Fruit fly (Drosophila melanogaster) whole organism, wandering third instar larva: ENCODE measurements around the gene mora.

Source experiments
- Abd-B ChIP-seq: fragments of >200 bp; optimal IDR thresholded peaks from 2 replicates; lab custom pipeline; 2017; ENCODE audit warnings: missing biosample characterization, missing genetic modification characterization
- CG32264 ChIP-seq: fragments of 200-800 bp; sonication (Bioruptor generic); optimal IDR thresholded peaks from 2 replicates; lab custom pipeline; 2016; ENCODE audit warnings: missing biosample characterization, missing genetic modification characterization
- CG9705 ChIP-seq: fragments of 200-800 bp; sonication (Bioruptor generic); optimal IDR thresholded peaks from 2 replicates; lab custom pipeline; 2018; ENCODE audit warnings: missing biosample characterization, mild to moderate bottlenecking, missing genetic modification characterization
- CrebA ChIP-seq: fragments of 200-800 bp; sonication (Bioruptor generic); optimal IDR thresholded peaks from 2 replicates; lab custom pipeline; 2016; ENCODE audit warnings: missing biosample characterization, mild to moderate bottlenecking, missing genetic modification characterization, borderline replicate concordance
- Dfd ChIP-seq: fragments of >200 bp; optimal IDR thresholded peaks from 2 replicates; lab custom pipeline; 2017; ENCODE audit warnings: missing biosample characterization, missing genetic modification characterization
- Dif ChIP-seq: fragments of 200-275, 200-300 bp; sonication (Bioruptor generic); optimal IDR thresholded peaks from 2 replicates; lab custom pipeline; 2018; ENCODE audit warnings: missing biosample characterization, missing genetic modification characterization; ENCODE audit not compliant: partially characterized antibody
- GATAd ChIP-seq: sonication (Bioruptor generic); optimal IDR thresholded peaks from 2 replicates; lab custom pipeline; 2016; ENCODE audit warnings: missing biosample characterization, missing genetic modification characterization
- HLH106 ChIP-seq: fragments of 200-800 bp; optimal IDR thresholded peaks from 3 replicates; lab custom pipeline; 2019; ENCODE audit warnings: missing biosample characterization, mild to moderate bottlenecking, missing genetic modification characterization, moderate library complexity
- Hnf4 ChIP-seq: fragments of 200-800 bp; sonication (Bioruptor generic); optimal IDR thresholded peaks from 2 replicates; lab custom pipeline; 2016; ENCODE audit warnings: missing biosample characterization, mild to moderate bottlenecking, missing genetic modification characterization
- Hr78 ChIP-seq: fragments of >200 bp; optimal IDR thresholded peaks from 2 replicates; lab custom pipeline; 2017; ENCODE audit warnings: missing biosample characterization, missing genetic modification characterization
- Hr83 ChIP-seq: fragments of 200-300 bp; sonication (Bioruptor generic); optimal IDR thresholded peaks from 2 replicates; lab custom pipeline; 2016; ENCODE audit warnings: missing biosample characterization, mild to moderate bottlenecking, missing genetic modification characterization, moderate library complexity; ENCODE audit not compliant: poor library complexity, severe bottlenecking
- Jra ChIP-seq: sonication (Bioruptor generic); optimal IDR thresholded peaks from 2 replicates; lab custom pipeline; 2016; ENCODE audit warnings: missing biosample characterization, missing genetic modification characterization
- Myc ChIP-seq: fragments of >200 bp; optimal IDR thresholded peaks from 2 replicates; lab custom pipeline; 2017
- N ChIP-seq: fragments of >200 bp; optimal IDR thresholded peaks from 2 replicates; lab custom pipeline; 2018; ENCODE audit warnings: missing biosample characterization, missing external identifiers, missing genetic modification characterization
- OdsH ChIP-seq: fragments of 200-800 bp; sonication (Bioruptor generic); optimal IDR thresholded peaks from 2 replicates; lab custom pipeline; 2016; ENCODE audit warnings: missing biosample characterization, mild to moderate bottlenecking, missing genetic modification characterization
- Rel ChIP-seq, 2 experiments: fragments of 200-800 bp; sonication (Bioruptor generic) in 1 of 2; optimal IDR thresholded peaks; 2 replicates in 1 of 2; 3 replicates in 1 of 2; lab custom pipeline; 2016 to 2019; ENCODE audit warnings: mild to moderate bottlenecking in 2 of 2, missing biosample characterization in 2 of 2, missing genetic modification characterization in 2 of 2, moderate library complexity in 1 of 2
- Sp1 ChIP-seq: fragments of 200-800 bp; sonication (Bioruptor generic); optimal IDR thresholded peaks from 3 replicates; lab custom pipeline; 2019; ENCODE audit warnings: missing biosample characterization, mild to moderate bottlenecking, missing genetic modification characterization, moderate library complexity
- Vsx2 ChIP-seq: fragments of 200-300, 225-300 bp; sonication (Bioruptor generic); optimal IDR thresholded peaks from 2 replicates; lab custom pipeline; 2018; ENCODE audit warnings: missing biosample characterization, missing genetic modification characterization; ENCODE audit not compliant: partially characterized antibody
- br ChIP-seq: fragments of 200-800 bp; sonication (Bioruptor generic); optimal IDR thresholded peaks from 2 replicates; lab custom pipeline; 2016; ENCODE audit warnings: missing biosample characterization, missing genetic modification characterization
- brk ChIP-seq: fragments of 200-800 bp; sonication (Bioruptor generic); optimal IDR thresholded peaks from 2 replicates; lab custom pipeline; 2016; ENCODE audit warnings: missing biosample characterization, mild to moderate bottlenecking, missing genetic modification characterization
- dl ChIP-seq, 2 experiments: fragments of 175-275, 200-275 bp in 1 of 2; fragments of 200-275 bp in 1 of 2; sonication (Bioruptor generic); optimal IDR thresholded peaks; lab custom pipeline; 2018; ENCODE audit warnings: mild to moderate bottlenecking in 2 of 2, missing biosample characterization in 2 of 2, missing genetic modification characterization in 2 of 2, moderate library complexity in 2 of 2; ENCODE audit not compliant: partially characterized antibody in 2 of 2, insufficient read depth in 1 of 2
- dmrt93B ChIP-seq: fragments of 200-800 bp; sonication (Bioruptor generic); optimal IDR thresholded peaks from 2 replicates; lab custom pipeline; 2018; ENCODE audit warnings: missing biosample characterization, mild to moderate bottlenecking, missing genetic modification characterization
- dsf ChIP-seq: sonication (Bioruptor generic); optimal IDR thresholded peaks from 2 replicates; lab custom pipeline; 2016; ENCODE audit warnings: missing biosample characterization, missing genetic modification characterization, borderline replicate concordance
- ey ChIP-seq: fragments of 200-800 bp; sonication (Bioruptor generic); optimal IDR thresholded peaks from 2 replicates; lab custom pipeline; 2016; ENCODE audit warnings: missing biosample characterization, missing genetic modification characterization
- foxo ChIP-seq, 2 experiments: fragments of 200-800 bp; sonication (Bioruptor generic); optimal IDR thresholded peaks; 2 replicates in 1 of 2; 3 replicates in 1 of 2; lab custom pipeline; 2016 to 2017; ENCODE audit warnings: missing biosample characterization in 2 of 2, missing genetic modification characterization in 2 of 2
- fru ChIP-seq: fragments of 200-800 bp; sonication (Bioruptor generic); optimal IDR thresholded peaks from 3 replicates; lab custom pipeline; 2016; ENCODE audit warnings: missing biosample characterization, mild to moderate bottlenecking, missing genetic modification characterization
- h ChIP-seq: fragments of 200-800 bp; sonication (Bioruptor generic); optimal IDR thresholded peaks from 3 replicates; lab custom pipeline; 2016; ENCODE audit warnings: missing biosample characterization, mild to moderate bottlenecking, missing genetic modification characterization
- jim ChIP-seq: fragments of 175-275, 200-325 bp; sonication (Bioruptor generic); optimal IDR thresholded peaks from 2 replicates; lab custom pipeline; 2016; ENCODE audit warnings: missing biosample characterization, mild to moderate bottlenecking, missing genetic modification characterization
- lola ChIP-seq: fragments of >200 bp; optimal IDR thresholded peaks from 2 replicates; lab custom pipeline; 2017; ENCODE audit warnings: missing biosample characterization, missing genetic modification characterization
- pan ChIP-seq: fragments of >200 bp; optimal IDR thresholded peaks from 2 replicates; lab custom pipeline; 2017
- psq ChIP-seq: fragments of 200-800 bp; sonication (Bioruptor generic); optimal IDR thresholded peaks from 3 replicates; lab custom pipeline; 2017; ENCODE audit warnings: missing biosample characterization, mild to moderate bottlenecking, missing genetic modification characterization, moderate library complexity
- rgr ChIP-seq: fragments of 200-800 bp; sonication (Bioruptor generic); optimal IDR thresholded peaks from 3 replicates; lab custom pipeline; 2016; ENCODE audit warnings: missing biosample characterization, mild to moderate bottlenecking, missing genetic modification characterization
- sage ChIP-seq: fragments of 200-800 bp; sonication (Bioruptor generic); optimal IDR thresholded peaks from 2 replicates; lab custom pipeline; 2016; ENCODE audit warnings: missing biosample characterization, mild to moderate bottlenecking, missing genetic modification characterization
- sv ChIP-seq: fragments of 200-800 bp; sonication (Bioruptor generic); optimal IDR thresholded peaks from 3 replicates; lab custom pipeline; 2016; ENCODE audit warnings: missing biosample characterization, missing genetic modification characterization
- tai ChIP-seq: sonication (Bioruptor generic); optimal IDR thresholded peaks from 2 replicates; lab custom pipeline; 2016; ENCODE audit warnings: missing biosample characterization, missing genetic modification characterization
- usp ChIP-seq: fragments of >200 bp; optimal IDR thresholded peaks from 2 replicates; lab custom pipeline; 2017; ENCODE audit warnings: missing biosample characterization, missing genetic modification characterization
- woc ChIP-seq: sonication (Bioruptor generic); optimal IDR thresholded peaks from 2 replicates; lab custom pipeline; 2016; ENCODE audit warnings: missing biosample characterization, mild to moderate bottlenecking, missing genetic modification characterization

Gene mora

DNA sequence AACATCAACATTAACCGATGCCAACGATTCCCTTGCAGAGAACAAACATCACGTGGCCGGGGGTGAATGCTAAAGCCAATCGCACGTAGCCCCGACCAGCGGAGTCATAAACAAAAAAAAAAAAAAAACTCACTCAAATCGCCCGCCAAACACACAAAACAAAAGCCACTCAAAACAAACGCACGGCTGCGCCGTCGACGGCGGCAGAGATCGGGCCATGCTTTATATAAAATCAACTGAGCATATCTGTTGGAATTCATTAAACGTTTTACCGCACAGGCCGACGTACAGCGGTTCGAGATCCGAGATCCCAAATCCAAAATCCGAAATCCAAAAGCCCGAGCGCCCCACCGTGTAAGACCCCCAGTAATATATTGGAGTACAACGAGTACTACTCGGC, 13.8 kb upstream of the mora start, which contains the start of gene CG13606:
TSS of gene CG13606 (plus strand) at position 250 of the 400 bp plus-strand sequence.
- no peak for TF ChIP-seq Hr83
- TF ChIP-seq Rel (GFP tag; optimal IDR thresholded peaks at IDR 0.05; lab: Kevin White, UChicago): no peak
- no peak for TF ChIP-seq Rel (tag; optimal IDR thresholded peaks at IDR 0.05; lab: Kevin White, UChicago)
- no peak for TF ChIP-seq Dfd (GFP tag; lab: Kevin White, UChicago)
- TF ChIP-seq usp (GFP tag; lab: Kevin White, UChicago): no peak
- no peak for TF ChIP-seq GATAd (GFP tag; lab: Kevin White, UChicago)
- no peak for TF ChIP-seq woc (GFP tag; lab: Kevin White, UChicago)
- no peak for TF ChIP-seq tai (GFP tag; lab: Kevin White, UChicago)
- no peak for TF ChIP-seq Myc
- TF ChIP-seq dl (GFP tag; optimal IDR thresholded peaks at IDR 0.05; lab: Kevin White, UChicago; ENCODE audit: insufficient read depth in 1 of 2, partially characterized antibody in 2 of 2): no peak
- TF ChIP-seq lola (GFP tag; lab: Kevin White, UChicago): no peak
- TF ChIP-seq HLH106: no peak
- TF ChIP-seq Sp1: no peak
- TF ChIP-seq Dif (GFP tag; lab: Kevin White, UChicago): no peak
- no peak for TF ChIP-seq rgr (GFP tag; lab: Kevin White, UChicago)
- TF ChIP-seq brk: no peak
- TF ChIP-seq Abd-B (GFP tag; lab: Kevin White, UChicago): no peak
- TF ChIP-seq CrebA (GFP tag; lab: Kevin White, UChicago): no peak
- TF ChIP-seq OdsH (GFP tag; lab: Kevin White, UChicago): no peak

DNA sequence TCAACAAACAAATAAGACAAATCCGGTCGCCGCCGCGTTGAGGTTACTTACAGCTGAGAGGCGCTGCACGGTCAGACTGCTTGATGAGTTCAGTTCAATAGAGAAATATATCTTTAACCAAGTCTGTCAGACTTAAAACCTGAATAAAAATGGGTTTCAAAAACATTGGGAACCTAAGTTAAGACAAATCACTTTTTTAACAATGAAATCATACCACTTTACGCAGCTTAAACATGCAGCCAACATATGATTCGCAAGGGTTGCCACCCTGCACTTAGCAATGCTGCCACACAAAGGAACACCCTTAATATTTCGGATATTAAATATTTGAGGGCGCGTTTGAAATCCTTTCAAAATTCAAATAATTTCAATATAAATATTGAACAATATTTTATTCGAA, 2.5 kb downstream of the mora start, which contains the start of gene CG5515:
TSS of gene CG5515 (minus strand) at position 278 of the 400 bp plus-strand sequence.
- TF ChIP-seq Rel (GFP tag; optimal IDR thresholded peaks at IDR 0.05; lab: Kevin White, UChicago) (no peak), Rel (tag; optimal IDR thresholded peaks at IDR 0.05; lab: Kevin White, UChicago) (no peak), foxo (GFP tag; optimal IDR thresholded peaks at IDR 0.05; lab: Kevin White, UChicago) (peak in 1 of 2 experiments; percentile 79), sage (peak; percentile 10), fru (no peak), Myc (peak; percentile 19), CG9705 (GFP tag; lab: Kevin White, UChicago) (peak; percentile 32), HLH106 (peak; percentile 67), woc (GFP tag; lab: Kevin White, UChicago) (peak; percentile 43), rgr (GFP tag; lab: Kevin White, UChicago) (peak; percentile 76), tai (GFP tag; lab: Kevin White, UChicago) (peak; percentile 82), Jra (peak; percentile 64), dl (GFP tag; optimal IDR thresholded peaks at IDR 0.05; lab: Kevin White, UChicago; ENCODE audit: insufficient read depth in 1 of 2, partially characterized antibody in 2 of 2) (peak; percentile 73 to 95), Dif (GFP tag; lab: Kevin White, UChicago) (peak; percentile 98), dsf (GFP tag; lab: Kevin White, UChicago) (peak; percentile 47), br (GFP tag; lab: Kevin White, UChicago) (peak; percentile 49), sv (peak; percentile 77), GATAd (GFP tag; lab: Kevin White, UChicago) (peak; percentile 15), Vsx2 (GFP tag; lab: Kevin White, UChicago) (peak; percentile 100), CG32264 (GFP tag; lab: Kevin White, UChicago) (no peak), Sp1 (no peak), psq (GFP tag; lab: Kevin White, UChicago) (peak; percentile 40), OdsH (GFP tag; lab: Kevin White, UChicago) (peak; percentile 61), ey (GFP tag; lab: Kevin White, UChicago) (peak; percentile 63), N (GFP tag; lab: Kevin White, UChicago) (no peak)

DNA sequence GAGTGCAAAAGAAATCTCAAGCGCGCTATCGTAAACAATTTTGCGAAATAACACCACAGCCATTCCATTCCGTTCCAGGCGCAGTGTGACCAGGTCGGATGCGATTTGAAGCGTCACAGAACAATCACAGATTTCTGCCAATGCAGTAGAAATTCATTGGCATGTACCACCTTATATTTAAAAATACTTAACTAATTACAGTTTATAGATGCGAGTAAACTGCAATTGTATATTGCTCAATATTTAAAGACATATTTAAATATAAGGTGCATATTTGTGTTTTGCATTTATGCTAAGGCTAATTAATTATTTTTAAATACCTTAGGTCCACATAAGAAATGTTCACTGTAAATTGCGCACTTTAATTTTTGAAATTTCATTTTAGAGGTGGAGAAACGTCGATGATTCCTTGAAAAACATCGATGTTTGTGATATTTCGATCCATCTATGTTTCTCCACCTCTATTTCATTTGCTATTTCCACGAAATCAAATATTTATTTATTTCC, 7.3 kb downstream of the mora start, which contains the start of the genes SMC6 and CG6204:
TSS of gene SMC6 (minus strand) at position 51 of the 507 bp plus-strand sequence.
TSS of gene CG6204 (plus strand) at position 460 of the 507 bp plus-strand sequence.
- TF ChIP-seq dsf (GFP tag; lab: Kevin White, UChicago): peak; percentile 84
- peak; percentile 98 for TF ChIP-seq HLH106
- TF ChIP-seq Jra: peak; percentile 85
- TF ChIP-seq GATAd (GFP tag; lab: Kevin White, UChicago): peak; percentile 83
- TF ChIP-seq dmrt93B (GFP tag; lab: Kevin White, UChicago): peak; percentile 93
- TF ChIP-seq Hr83: peak; percentile 48
- TF ChIP-seq sv: peak; percentile 88
- no peak for TF ChIP-seq brk
- TF ChIP-seq CG32264 (GFP tag; lab: Kevin White, UChicago): peak; percentile 77
- TF ChIP-seq Rel (GFP tag; optimal IDR thresholded peaks at IDR 0.05; lab: Kevin White, UChicago): peak; percentile 20
- TF ChIP-seq Rel (tag; optimal IDR thresholded peaks at IDR 0.05; lab: Kevin White, UChicago): peak; percentile 84
- peak; percentile 95 for TF ChIP-seq rgr (GFP tag; lab: Kevin White, UChicago)
- peak in 1 of 2 experiments; percentile 97 for TF ChIP-seq foxo (GFP tag; optimal IDR thresholded peaks at IDR 0.05; lab: Kevin White, UChicago)
- no peak for TF ChIP-seq tai (GFP tag; lab: Kevin White, UChicago)
- TF ChIP-seq OdsH (GFP tag; lab: Kevin White, UChicago): peak; percentile 94
- TF ChIP-seq usp (GFP tag; lab: Kevin White, UChicago): no peak
- TF ChIP-seq sage: peak; percentile 86
- peak; percentile 93 for TF ChIP-seq ey (GFP tag; lab: Kevin White, UChicago)
- TF ChIP-seq CrebA (GFP tag; lab: Kevin White, UChicago): no peak
- no peak for TF ChIP-seq dl (GFP tag; optimal IDR thresholded peaks at IDR 0.05; lab: Kevin White, UChicago; ENCODE audit: insufficient read depth in 1 of 2, partially characterized antibody in 2 of 2)
- TF ChIP-seq CG9705 (GFP tag; lab: Kevin White, UChicago): peak; percentile 96
- peak; percentile 94 for TF ChIP-seq Sp1
- TF ChIP-seq jim (GFP tag; lab: Kevin White, UChicago): peak; percentile 1
- TF ChIP-seq h (GFP tag; lab: Kevin White, UChicago): peak; percentile 95
- TF ChIP-seq N (GFP tag; lab: Kevin White, UChicago): no peak
- peak; percentile 93 for TF ChIP-seq Hnf4 (GFP tag; lab: Kevin White, UChicago)
- TF ChIP-seq Myc: no peak
- TF ChIP-seq Vsx2 (GFP tag; lab: Kevin White, UChicago): peak; percentile 48
- peak; percentile 94 for TF ChIP-seq fru
- TF ChIP-seq pan (lab: Kevin White, UChicago): no peak
- peak; percentile 89 for TF ChIP-seq br (GFP tag; lab: Kevin White, UChicago)
- TF ChIP-seq Hr78 (GFP tag; lab: Kevin White, UChicago): no peak
- TF ChIP-seq Dif (GFP tag; lab: Kevin White, UChicago): no peak
